Worm (Caenorhabditis elegans) whole organism, late embryonic: ENCODE measurements around the gene str-233.
A peak's percentile ranks its signal among the peaks of the same experiment; 100 is the strongest.

Experiments used
- C08G9.2 ChIP-seq: sonication (generic microtip); optimal IDR thresholded peaks from 2 replicates; lab custom pipeline; 2016; ENCODE audit warnings: mild to moderate bottlenecking, missing genetic modification characterization, moderate library complexity, missing compliant biosample characterization
- K09A11.1 ChIP-seq: sonication (generic microtip); optimal IDR thresholded peaks from 2 replicates; lab custom pipeline; 2017; ENCODE audit warnings: antibody characterized with exemption, mild to moderate bottlenecking, missing genetic modification characterization, missing compliant biosample characterization; ENCODE audit not compliant: insufficient read depth
- T23F11.4 ChIP-seq: fragments of 200-800 bp; sonication (Bioruptor generic); optimal IDR thresholded peaks from 2 replicates; lab custom pipeline; 2018; ENCODE audit warnings: mild to moderate bottlenecking, missing genetic modification characterization, missing compliant biosample characterization
- Y22D7AL.16 ChIP-seq: sonication (generic microtip); optimal IDR thresholded peaks from 2 replicates; lab custom pipeline; 2016; ENCODE audit warnings: missing genetic modification characterization, missing compliant biosample characterization
- ama-1 ChIP-seq: fragments of 150-350 bp; optimal IDR thresholded peaks from 2 replicates; lab custom pipeline; 2014
- ceh-19 ChIP-seq: fragments of 200-800 bp; sonication (Bioruptor generic); optimal IDR thresholded peaks from 2 replicates; lab custom pipeline; 2018; ENCODE audit warnings: mild to moderate bottlenecking, missing genetic modification characterization, missing compliant biosample characterization
- ceh-22 ChIP-seq: sonication (generic microtip); optimal IDR thresholded peaks from 2 replicates; lab custom pipeline; 2017; ENCODE audit warnings: missing biosample characterization, missing genetic modification characterization
- ceh-45 ChIP-seq: fragments of 200-800 bp; sonication (Bioruptor generic); IDR thresholded peaks from 2 replicates; pipeline ENCODE4 v1.3.6; 2022; ENCODE audit warnings: missing genetic modification reagents, missing genetic modification characterization, missing compliant biosample characterization
- ceh-6 ChIP-seq: fragments of 200-800 bp; sonication (Bioruptor generic); optimal IDR thresholded peaks from 2 replicates; lab custom pipeline; 2018; ENCODE audit warnings: mild to moderate bottlenecking, missing genetic modification characterization, missing compliant biosample characterization
- dve-1 ChIP-seq: sonication (generic microtip); optimal IDR thresholded peaks from 2 replicates; lab custom pipeline; 2017; ENCODE audit warnings: antibody characterized with exemption, mild to moderate bottlenecking, missing genetic modification characterization, missing compliant biosample characterization
- elt-2 ChIP-seq: sonication (generic microtip); optimal IDR thresholded peaks from 2 replicates; lab custom pipeline; 2016; ENCODE audit warnings: missing genetic modification reagents, missing genetic modification characterization, missing compliant biosample characterization
- eyg-1 ChIP-seq: sonication (generic microtip); optimal IDR thresholded peaks from 2 replicates; lab custom pipeline; 2016; ENCODE audit warnings: missing genotype, missing genetic modification characterization, missing compliant biosample characterization
- fkh-10 ChIP-seq: fragments of 150-350 bp; optimal IDR thresholded peaks from 2 replicates; lab custom pipeline; 2014; ENCODE audit warnings: missing biosample characterization, missing genetic modification reagents, missing genetic modification characterization
- fkh-6 ChIP-seq: sonication (generic microtip); optimal IDR thresholded peaks from 2 replicates; lab custom pipeline; 2016; ENCODE audit warnings: missing genetic modification characterization, missing compliant biosample characterization
- gmeb-2 ChIP-seq: sonication (generic microtip); optimal IDR thresholded peaks from 2 replicates; lab custom pipeline; 2016; ENCODE audit warnings: missing genetic modification characterization, inconsistent platforms, missing compliant biosample characterization
- hlh-13 ChIP-seq: fragments of 200-800 bp; sonication (Bioruptor generic); optimal IDR thresholded peaks from 2 replicates; lab custom pipeline; 2018; ENCODE audit warnings: mild to moderate bottlenecking, missing genetic modification characterization, missing compliant biosample characterization
- hlh-30 ChIP-seq: sonication (generic microtip); optimal IDR thresholded peaks from 2 replicates; lab custom pipeline; 2017; ENCODE audit warnings: antibody characterized with exemption, missing genetic modification characterization, missing compliant biosample characterization; ENCODE audit not compliant: insufficient read depth
- hlh-8 ChIP-seq: sonication (generic microtip); optimal IDR thresholded peaks from 2 replicates; lab custom pipeline; 2016; ENCODE audit warnings: missing genotype, missing genetic modification characterization, missing compliant biosample characterization
- lim-6 ChIP-seq: sonication (generic microtip); optimal IDR thresholded peaks from 2 replicates; lab custom pipeline; 2016; ENCODE audit warnings: missing genetic modification characterization, missing compliant biosample characterization
- madf-2 ChIP-seq: sonication (generic microtip); optimal IDR thresholded peaks from 2 replicates; lab custom pipeline; 2017; ENCODE audit warnings: missing genetic modification characterization, missing compliant biosample characterization
- mec-3 ChIP-seq: sonication (generic microtip); optimal IDR thresholded peaks from 2 replicates; lab custom pipeline; 2016; ENCODE audit warnings: borderline replicate concordance, missing genetic modification characterization, missing compliant biosample characterization
- nhr-11 ChIP-seq: fragments of 150-350 bp; optimal IDR thresholded peaks from 2 replicates; lab custom pipeline; 2014; ENCODE audit warnings: missing biosample characterization, missing genetic modification characterization
- nhr-232 ChIP-seq: sonication (generic microtip); optimal IDR thresholded peaks from 2 replicates; lab custom pipeline; 2016; ENCODE audit warnings: missing genetic modification characterization, missing compliant biosample characterization
- pag-3 ChIP-seq: sonication (generic microtip); optimal IDR thresholded peaks from 2 replicates; lab custom pipeline; 2016; ENCODE audit warnings: missing compliant biosample characterization, missing genetic modification characterization, borderline replicate concordance
- pha-2 ChIP-seq: sonication (generic microtip); optimal IDR thresholded peaks from 2 replicates; lab custom pipeline; 2017; ENCODE audit warnings: mild to moderate bottlenecking, missing genetic modification characterization, missing compliant biosample characterization
- pha-4 ChIP-seq: fragments of 150-350 bp; optimal IDR thresholded peaks from 2 replicates; lab custom pipeline; 2018; ENCODE audit warnings: missing biosample characterization, missing genetic modification reagents, missing genetic modification characterization
- pros-1 ChIP-seq: fragments of 150-350 bp; optimal IDR thresholded peaks from 2 replicates; lab custom pipeline; 2014; ENCODE audit warnings: missing biosample characterization, missing genetic modification reagents, missing genetic modification characterization
- ref-2 ChIP-seq: sonication (generic microtip); optimal IDR thresholded peaks from 2 replicates; lab custom pipeline; 2016; ENCODE audit warnings: missing genetic modification characterization, missing compliant biosample characterization
- rnt-1 ChIP-seq: sonication (generic microtip); optimal IDR thresholded peaks from 2 replicates; lab custom pipeline; 2016; ENCODE audit warnings: missing genetic modification characterization, missing compliant biosample characterization
- sox-2 ChIP-seq: fragments of 200-800 bp; sonication (Bioruptor generic); IDR thresholded peaks from 2 replicates; pipeline ENCODE4 v1.3.6; 2022; ENCODE audit warnings: missing genetic modification reagents, missing genetic modification characterization, missing compliant biosample characterization
- syd-9 ChIP-seq: sonication (generic microtip); optimal IDR thresholded peaks from 2 replicates; lab custom pipeline; 2016; ENCODE audit warnings: mild to moderate bottlenecking, missing genetic modification characterization, moderate library complexity, missing compliant biosample characterization
- tbx-7 ChIP-seq: sonication (generic microtip); optimal IDR thresholded peaks from 2 replicates; lab custom pipeline; 2016; ENCODE audit warnings: missing genotype, missing genetic modification characterization, missing compliant biosample characterization
- unc-55 ChIP-seq: sonication (generic microtip); optimal IDR thresholded peaks from 2 replicates; lab custom pipeline; 2017; ENCODE audit warnings: missing biosample characterization, missing genetic modification reagents, missing genetic modification characterization
- unc-86 ChIP-seq: sonication (generic microtip); optimal IDR thresholded peaks from 2 replicates; lab custom pipeline; 2016; ENCODE audit warnings: missing genetic modification characterization, missing compliant biosample characterization
- ztf-16 ChIP-seq: sonication (generic microtip); optimal IDR thresholded peaks from 2 replicates; lab custom pipeline; 2017; ENCODE audit warnings: missing genetic modification characterization, missing compliant biosample characterization

str-233 gene

ce11 chrV:16031571-16031970 is 22.1 kb upstream of the str-233 start, which contains the start of gene T10C6.7:
Gene T10C6.7 (minus strand): TSS chrV:16031713.
- no peak for TF ChIP-seq eyg-1 (tag; lab: Kevin White, UChicago)
- no peak for TF ChIP-seq nhr-11
- TF ChIP-seq sox-2 (GFP tag; lab: Robert Waterston, UW): no peak
- no peak for TF ChIP-seq fkh-6 (tag; lab: Kevin White, UChicago)
- TF ChIP-seq ztf-16 (tag; lab: Kevin White, UChicago): no peak
- TF ChIP-seq pha-4 (tag; lab: Kevin White, UChicago): no peak
- TF ChIP-seq hlh-13: no peak
- no peak for TF ChIP-seq dve-1 (tag; lab: Kevin White, UChicago)
- TF ChIP-seq lim-6: no peak

- TF ChIP-seq ama-1 (lab: Kevin White, UChicago): no peak
- no peak for TF ChIP-seq ceh-19 (GFP tag; lab: Kevin White, UChicago)
- no peak for TF ChIP-seq C08G9.2 (tag; lab: Kevin White, UChicago)
- no peak for TF ChIP-seq ceh-45 (GFP tag; lab: Robert Waterston, UW)
- TF ChIP-seq unc-86: no peak
- TF ChIP-seq rnt-1 (tag; lab: Kevin White, UChicago): no peak
- TF ChIP-seq sox-2 (GFP tag; lab: Robert Waterston, UW): no peak
- no peak for TF ChIP-seq K09A11.1 (tag; lab: Kevin White, UChicago)
- TF ChIP-seq mec-3 (tag; lab: Kevin White, UChicago): no peak
- TF ChIP-seq nhr-11: no peak
- TF ChIP-seq ceh-6 (GFP tag; lab: Kevin White, UChicago): no peak
- TF ChIP-seq dve-1 (tag; lab: Kevin White, UChicago): no peak
Measured at ce11 chrV:16029237-16029636, 19.8 kb upstream of the str-233 start.

ce11 chrV:16024917-16025316 is 15.5 kb upstream of the str-233 start:
- TF ChIP-seq elt-2: no peak
- TF ChIP-seq hlh-8 (tag; lab: Kevin White, UChicago): no peak
- no peak for TF ChIP-seq syd-9 (tag; lab: Kevin White, UChicago)
- no peak for TF ChIP-seq dve-1 (tag; lab: Kevin White, UChicago)
- TF ChIP-seq gmeb-2 (tag; lab: Kevin White, UChicago): no peak
- no peak for TF ChIP-seq hlh-30 (tag; lab: Kevin White, UChicago)
- TF ChIP-seq ceh-22: no peak
- TF ChIP-seq Y22D7AL.16 (tag; lab: Kevin White, UChicago): no peak
- no peak for TF ChIP-seq pag-3 (tag; lab: Kevin White, UChicago)
- TF ChIP-seq ref-2 (tag; lab: Kevin White, UChicago): no peak
- no peak for TF ChIP-seq nhr-232
- TF ChIP-seq unc-55 (GFP tag; lab: Kevin White, UChicago): no peak
- TF ChIP-seq, all 69 proteins: peak for 0

ce11 chrV:16024300-16024699 is 14.8 kb upstream of the str-233 start, which contains the start of gene T10C6.6:
Gene T10C6.6 (plus strand): TSS chrV:16024326.
- TF ChIP-seq madf-2 (tag; lab: Kevin White, UChicago) (no peak), elt-2 (peak; percentile 44)

- TF ChIP-seq fkh-10 (GFP tag; lab: Kevin White, UChicago) (no peak), tbx-7 (no peak), gmeb-2 (tag; lab: Kevin White, UChicago) (no peak), pros-1 (no peak), ceh-19 (GFP tag; lab: Kevin White, UChicago) (no peak), T23F11.4 (GFP tag; lab: Kevin White, UChicago) (no peak), ceh-45 (GFP tag; lab: Robert Waterston, UW) (no peak), sox-2 (GFP tag; lab: Robert Waterston, UW) (no peak), pha-4 (tag; lab: Kevin White, UChicago) (no peak), ref-2 (tag; lab: Kevin White, UChicago) (no peak), pha-2 (tag; lab: Kevin White, UChicago) (no peak), eyg-1 (tag; lab: Kevin White, UChicago) (no peak)
Measured at ce11 chrV:16023559-16023958, 14.1 kb upstream of the str-233 start.
